Worm (Caenorhabditis elegans) whole organism, dauer: ENCODE data around the gene T19B10.2.

Experiments
- unc-62 ChIP-seq: sonication (generic microtip); optimal IDR thresholded peaks from 2 replicates; lab custom pipeline; 2017; ENCODE audit warnings: missing biosample characterization, missing genetic modification reagents, missing genetic modification characterization

The T19B10.2 gene

DNA sequence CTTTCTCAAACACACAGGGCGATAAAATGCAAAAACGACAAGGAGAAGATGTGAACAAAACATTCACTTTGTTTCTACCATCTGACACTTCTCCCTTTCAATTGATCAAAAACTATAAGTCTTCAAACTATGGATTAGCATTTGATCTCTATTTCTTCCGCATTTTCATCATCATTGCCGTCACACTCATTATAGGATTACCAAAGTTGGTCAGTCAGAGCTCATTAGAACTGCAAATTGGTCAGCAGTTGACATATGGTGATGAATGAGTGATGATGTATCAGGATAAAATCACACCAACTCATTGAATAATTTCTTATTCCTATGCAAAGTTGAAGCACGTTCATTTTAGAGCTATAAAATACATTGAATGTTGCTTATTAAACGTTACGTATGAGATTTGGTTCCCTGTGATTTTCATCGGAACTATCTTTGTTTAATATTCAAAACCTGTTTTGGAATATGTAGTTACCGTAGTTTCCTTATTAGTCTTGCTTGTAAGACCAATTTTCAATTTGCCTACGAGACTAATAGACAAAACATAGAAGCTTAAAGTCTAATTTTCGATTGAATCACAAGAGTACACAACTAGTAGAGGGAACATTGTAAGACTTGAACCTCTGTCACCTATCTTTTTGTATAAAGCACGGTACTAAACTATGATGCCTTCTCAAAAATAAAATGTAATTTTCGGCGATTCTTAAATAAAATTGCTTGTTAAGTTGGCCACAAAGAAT lies 11.5 kb upstream of the T19B10.2 start:
- no peak for TF ChIP-seq unc-62 (GFP tag; lab: Kevin White, UChicago)

DNA sequence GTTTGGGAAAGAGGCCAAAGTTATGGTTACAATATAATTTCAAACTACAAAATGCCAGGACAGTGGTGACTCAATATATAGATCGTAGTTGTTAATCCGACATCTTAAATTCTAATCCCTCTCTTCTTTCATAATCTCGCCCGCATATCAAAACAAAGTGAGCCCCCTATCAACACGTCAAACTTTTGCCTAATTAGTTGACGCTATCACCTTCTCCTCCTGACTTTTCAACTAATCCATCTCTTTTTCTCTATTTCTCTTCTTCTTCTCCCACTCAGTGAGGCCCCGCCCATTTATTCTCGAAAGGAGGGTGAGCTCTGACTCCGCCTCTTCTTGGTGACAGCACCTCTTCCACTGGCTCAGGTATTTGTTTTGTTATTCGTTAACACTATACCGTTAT lies 9.8 kb upstream of the T19B10.2 start:
- TF ChIP-seq unc-62 (GFP tag; lab: Kevin White, UChicago): no peak

DNA sequence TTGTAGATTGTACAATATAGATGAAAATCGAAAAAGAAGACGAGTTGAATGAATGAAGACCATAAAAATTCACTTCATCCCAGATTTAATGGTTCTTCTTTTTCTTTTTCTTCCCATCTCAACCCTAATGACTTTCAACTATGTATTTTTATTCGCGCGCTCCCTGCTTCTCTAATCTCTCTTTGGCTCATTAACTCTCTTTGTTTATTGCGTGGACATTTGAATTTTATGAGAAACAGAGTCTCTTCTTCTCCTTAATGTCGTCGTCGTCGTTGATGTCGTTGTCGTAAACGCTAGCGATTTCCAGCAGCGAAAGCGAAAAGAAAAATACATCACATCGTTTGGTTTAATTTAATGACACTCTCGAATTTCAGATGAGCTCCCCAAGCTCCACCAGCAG lies 6.5 kb upstream of the T19B10.2 start:
- TF ChIP-seq unc-62 (GFP tag; lab: Kevin White, UChicago): no peak

DNA sequence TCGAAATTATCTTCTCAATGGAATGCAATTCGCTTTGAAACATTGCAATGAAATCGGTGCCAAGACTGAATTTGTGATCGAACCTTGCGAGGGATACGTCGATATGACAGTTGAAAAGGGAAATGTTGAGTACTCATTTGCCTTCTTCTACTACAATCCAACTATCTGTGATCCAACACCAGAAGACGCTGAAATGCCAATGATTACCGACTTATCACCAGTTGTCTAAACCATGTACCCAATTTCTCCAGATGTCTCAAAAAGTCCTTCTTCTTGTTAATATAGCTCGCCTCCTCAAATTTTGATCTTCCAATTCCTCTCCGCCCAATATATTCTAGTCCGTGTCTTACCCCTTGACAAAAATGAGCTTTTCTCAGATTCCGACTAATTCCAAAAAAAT lies 5.0 kb upstream of the T19B10.2 start:
- no peak for TF ChIP-seq unc-62 (GFP tag; lab: Kevin White, UChicago)

DNA sequence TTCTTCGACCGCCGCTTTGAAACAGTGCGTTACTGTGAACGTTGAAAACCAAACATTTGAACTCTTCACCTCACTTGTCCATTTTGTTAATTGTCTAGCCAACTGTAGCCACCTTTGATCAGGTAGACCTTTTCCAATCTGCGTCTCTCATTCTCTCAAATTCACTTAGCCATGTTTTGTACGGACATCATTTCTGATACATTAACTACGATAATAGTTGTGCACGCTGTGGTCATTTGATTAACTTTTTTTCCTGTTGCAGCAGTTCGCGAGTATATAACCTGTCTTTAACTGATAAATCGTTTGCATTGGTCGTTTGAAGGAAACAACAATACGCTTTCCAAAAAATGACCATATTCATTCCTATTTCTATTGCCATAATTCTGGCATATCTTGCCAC lies 3.7 kb upstream of the T19B10.2 start, which contains the start of gene cyp-29A2:
cyp-29A2 (plus strand) TSS at position 190 of the 400 bp plus-strand sequence.
- no peak for TF ChIP-seq unc-62 (GFP tag; lab: Kevin White, UChicago)

DNA sequence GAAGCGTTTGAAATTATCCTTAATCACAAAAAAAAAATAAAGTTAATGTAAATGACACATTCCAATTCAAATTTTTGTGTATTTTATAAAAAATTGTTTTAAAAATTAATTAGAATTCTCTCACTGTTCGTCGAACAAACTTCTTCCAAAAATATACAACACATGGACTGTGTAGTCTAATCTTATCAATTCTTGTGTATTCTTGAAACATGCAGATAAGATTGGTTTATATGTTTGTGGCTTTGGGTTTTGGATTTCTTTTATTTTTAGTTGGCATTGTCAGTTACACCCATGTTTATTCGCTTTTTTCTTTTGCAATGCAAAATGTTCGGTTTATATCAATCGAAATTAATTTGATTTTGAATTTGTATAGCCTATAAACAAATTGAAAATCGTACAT lies 687 bp upstream of the T19B10.2 start:
- TF ChIP-seq unc-62 (GFP tag; lab: Kevin White, UChicago): no peak

DNA sequence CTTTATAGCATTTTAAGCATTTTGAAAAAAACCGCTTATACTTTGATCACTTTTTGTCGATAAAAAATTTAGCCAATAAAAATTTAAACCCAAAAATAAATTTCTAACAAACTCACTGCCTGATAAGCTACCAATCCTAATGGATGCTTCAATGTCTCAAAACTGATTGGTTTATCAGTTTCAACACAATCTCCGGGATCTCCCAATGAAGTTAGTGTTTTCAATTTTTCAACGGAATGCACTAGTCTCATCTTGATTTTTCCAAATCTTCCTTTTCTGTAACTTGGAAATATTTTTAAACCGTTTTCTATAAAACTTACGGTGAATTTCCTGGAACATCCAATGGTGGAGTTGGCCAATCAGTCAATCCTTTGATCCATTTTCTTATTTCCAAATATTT lies 2.6 kb downstream of the T19B10.2 start:
- no peak for TF ChIP-seq unc-62 (GFP tag; lab: Kevin White, UChicago)

DNA sequence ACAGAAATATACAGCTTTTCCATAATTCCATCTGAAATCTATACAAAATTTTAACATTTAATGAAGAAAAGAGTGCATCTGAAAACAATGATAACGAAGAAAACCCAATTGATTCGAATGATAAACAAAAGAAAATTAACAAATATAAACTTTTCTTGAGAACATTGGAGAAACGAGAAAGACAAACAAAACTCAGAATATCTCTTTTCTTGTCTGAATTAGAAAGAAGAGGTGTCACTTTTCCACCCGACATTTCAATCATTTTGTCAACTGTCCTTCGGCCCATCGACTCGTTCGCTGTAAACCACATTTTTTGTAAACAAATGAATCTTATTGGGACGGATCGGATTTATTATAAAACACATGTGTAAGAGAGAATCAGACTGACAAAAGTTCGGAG lies 4.9 kb downstream of the T19B10.2 start, which contains the start of gene bgal-1:
bgal-1 (minus strand) TSS at position 38 of the 400 bp plus-strand sequence.
- TF ChIP-seq unc-62 (GFP tag; lab: Kevin White, UChicago): no peak

DNA sequence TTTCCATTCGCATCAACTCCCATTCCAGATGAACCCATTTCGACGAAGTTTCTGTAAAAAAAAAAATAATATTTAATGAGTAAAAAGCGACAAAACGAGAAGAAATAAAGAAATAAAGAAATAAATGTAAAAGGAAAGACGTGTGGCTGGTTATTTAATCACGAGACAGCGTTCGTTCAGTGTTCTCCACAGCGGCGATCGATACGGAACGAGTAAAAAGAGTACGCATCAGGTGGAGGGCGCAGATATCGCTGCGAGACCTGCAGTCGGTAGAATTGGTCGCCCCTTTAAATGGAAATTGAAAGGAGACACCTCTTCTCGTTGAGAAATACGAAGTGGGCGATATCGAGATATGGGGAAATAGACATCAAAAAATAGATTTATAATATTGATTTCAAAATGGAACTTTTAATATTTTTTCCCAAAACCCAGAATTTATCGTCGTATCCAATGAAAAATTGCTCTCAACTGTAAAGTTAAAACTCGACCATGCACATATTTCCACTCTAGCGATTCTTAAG lies 7.6 kb downstream of the T19B10.2 start, which contains the start of gene pqn-70:
pqn-70 (minus strand) TSS at position 51 of the 521 bp plus-strand sequence.
- TF ChIP-seq unc-62 (GFP tag; lab: Kevin White, UChicago): no peak

DNA sequence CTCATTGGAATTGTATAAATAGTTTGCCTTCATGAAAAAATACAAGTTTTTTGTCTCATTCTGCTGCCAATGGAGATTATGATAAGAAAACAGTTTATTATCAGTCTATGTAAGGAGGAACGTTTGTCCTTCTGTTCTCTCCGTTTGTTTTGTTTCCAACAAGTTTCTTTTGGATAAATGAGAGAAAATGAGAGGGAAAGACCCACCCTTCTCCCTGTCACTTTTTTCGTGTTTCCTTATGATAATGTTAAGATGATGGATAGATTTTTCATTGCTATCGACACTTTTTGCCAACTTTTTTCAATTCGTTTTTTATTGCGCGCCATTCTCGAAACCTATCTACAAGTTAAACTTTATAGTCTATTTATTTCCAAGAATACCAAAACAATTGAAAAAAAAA lies 10.1 kb downstream of the T19B10.2 start:
- no peak for TF ChIP-seq unc-62 (GFP tag; lab: Kevin White, UChicago)

DNA sequence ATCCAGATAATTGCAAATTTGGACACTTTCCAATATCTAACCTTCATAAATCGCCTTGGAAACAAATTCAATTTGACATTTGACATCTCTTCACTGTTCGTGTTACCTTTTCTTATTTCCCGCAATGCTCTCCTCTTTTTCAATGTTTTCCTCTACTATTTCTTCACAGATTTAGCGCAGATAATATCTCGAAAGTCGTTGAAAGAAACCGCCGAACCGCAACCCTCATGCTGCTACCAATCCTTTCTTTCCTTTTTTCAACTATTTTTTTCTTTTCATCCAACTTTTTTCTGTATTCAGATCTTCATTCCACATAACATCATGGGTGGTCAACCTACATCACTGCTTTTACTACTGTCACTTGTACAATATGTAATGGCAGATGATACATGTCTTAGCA lies 13.2 kb downstream of the T19B10.2 start, which contains the start of gene T19B10.5:
T19B10.5 (plus strand) TSS at position 301 of the 400 bp plus-strand sequence.
- TF ChIP-seq unc-62 (GFP tag; lab: Kevin White, UChicago): no peak

DNA sequence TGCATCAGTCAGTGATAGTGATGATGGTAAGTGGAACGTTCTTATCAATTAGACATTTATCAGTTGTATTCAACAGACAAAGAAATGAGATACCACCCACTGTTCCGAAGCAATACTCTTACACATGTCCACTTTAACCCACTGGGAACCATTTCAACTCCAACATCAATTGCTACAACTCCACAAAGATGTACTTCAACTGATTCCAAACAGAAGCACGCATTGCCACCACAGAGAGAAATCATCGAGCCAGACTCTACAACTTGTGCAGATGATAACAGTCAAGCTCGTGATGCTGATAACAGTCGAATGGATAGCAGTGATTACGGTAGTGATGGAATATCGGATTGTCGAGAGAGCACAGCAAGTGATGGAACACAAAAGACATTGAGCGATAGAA lies 14.8 kb downstream of the T19B10.2 start:
- no peak for TF ChIP-seq unc-62 (GFP tag; lab: Kevin White, UChicago)

DNA sequence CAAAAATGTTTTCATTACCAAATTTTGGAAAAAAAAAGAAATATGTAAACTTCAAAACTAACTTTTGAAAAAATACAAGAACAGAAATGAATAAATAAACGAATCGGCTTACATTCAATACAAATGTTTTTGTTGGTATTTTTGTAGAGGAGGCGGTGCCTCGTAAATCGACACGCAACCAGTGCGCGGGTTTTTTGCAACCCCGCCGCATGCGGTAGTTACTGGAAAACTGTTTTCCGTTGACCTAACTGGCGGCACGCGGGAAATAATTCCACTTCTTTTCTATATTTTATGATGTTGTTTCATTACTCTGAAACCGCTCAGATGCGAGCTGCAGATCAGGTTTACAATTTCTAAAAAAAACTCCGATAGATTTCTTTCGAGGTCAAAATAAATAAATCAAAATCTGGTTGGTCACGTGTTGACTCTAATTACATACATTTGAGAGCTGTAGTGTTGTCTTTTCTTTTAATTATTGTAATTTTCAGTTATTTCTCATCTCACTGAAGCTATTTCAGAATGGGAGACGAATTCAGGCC lies 18.2 kb downstream of the T19B10.2 start, which contains the start of the genes dvc-1 and ima-1:
dvc-1 (minus strand) TSS at position 145 of the 539 bp plus-strand sequence.
ima-1 (plus strand) TSS at position 489 of the 539 bp plus-strand sequence.
- TF ChIP-seq unc-62 (GFP tag; lab: Kevin White, UChicago): no peak

DNA sequence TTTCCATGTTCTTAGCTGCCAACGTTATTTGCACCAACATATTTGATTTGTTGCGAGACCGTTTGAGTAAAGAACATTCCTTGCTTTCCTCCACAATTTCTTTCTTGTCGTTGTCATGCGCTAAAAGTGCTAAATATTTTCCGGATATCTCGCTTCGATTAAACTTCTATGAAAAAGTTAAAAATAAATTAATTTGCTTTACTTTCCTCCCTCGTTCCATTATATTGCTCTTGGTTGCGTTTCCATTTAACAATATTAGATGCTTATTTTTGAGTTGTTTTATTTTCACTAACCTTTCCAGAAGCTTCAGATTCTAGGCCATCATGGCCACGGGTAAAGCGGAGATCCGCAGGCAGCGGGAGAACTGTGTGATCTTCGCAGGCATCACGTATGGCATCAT lies 20.5 kb downstream of the T19B10.2 start, which contains the start of gene pgap-1:
pgap-1 (plus strand) TSS at position 301 of the 400 bp plus-strand sequence.
- TF ChIP-seq unc-62 (GFP tag; lab: Kevin White, UChicago): no peak

DNA sequence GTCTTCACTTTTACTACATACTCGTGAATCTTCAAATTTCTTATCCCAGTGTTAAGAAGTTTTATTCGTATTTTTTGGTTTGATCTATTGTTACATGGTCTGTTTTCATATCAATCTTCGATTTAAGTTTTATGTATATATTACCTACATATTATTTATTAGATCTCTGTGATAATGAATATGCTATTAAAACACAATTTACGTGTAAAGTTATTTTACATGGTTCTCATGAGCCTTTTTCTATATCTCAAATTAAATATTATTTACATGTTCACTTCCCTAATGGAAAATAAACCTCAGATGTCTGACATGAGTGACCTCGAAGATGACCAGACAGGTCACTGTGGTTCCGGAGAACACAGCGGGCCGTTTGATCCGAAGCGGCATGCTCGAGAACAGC lies 23.4 kb downstream of the T19B10.2 start, which contains the start of gene mxl-1:
mxl-1 (plus strand) TSS at position 301 of the 400 bp plus-strand sequence.
- TF ChIP-seq unc-62 (GFP tag; lab: Kevin White, UChicago): no peak

DNA sequence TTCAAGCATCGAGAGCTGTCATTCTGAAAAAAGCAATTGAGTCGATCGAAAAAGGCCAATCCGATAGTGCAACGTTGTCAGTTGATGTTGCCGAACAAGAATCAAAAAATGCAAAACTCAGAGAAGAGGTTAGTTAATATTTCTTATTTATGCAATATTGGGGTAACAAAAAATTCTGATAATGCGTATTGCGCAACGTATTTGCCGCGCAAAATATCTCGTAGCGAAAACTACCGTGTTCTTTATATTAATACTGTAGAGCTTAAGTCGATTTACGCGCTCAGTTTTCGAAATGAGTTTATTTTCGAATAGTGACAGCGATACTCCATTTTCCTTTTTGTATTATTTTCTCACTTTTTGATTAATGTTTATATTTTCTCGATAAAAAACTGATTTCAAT lies 23.9 kb downstream of the T19B10.2 start:
- TF ChIP-seq unc-62 (GFP tag; lab: Kevin White, UChicago): no peak
